Worm (Caenorhabditis elegans) whole organism, young adult: ENCODE results near the gene ZK856.16.

Experiments used
- B0019.2 ChIP-seq: fragments of 200-800 bp; sonication (Bioruptor generic); conservative IDR thresholded peaks from 2 replicates; pipeline ENCODE4 v1.3.6; 2022; ENCODE audit warnings: missing genetic modification reagents, missing genetic modification characterization, missing compliant biosample characterization
- B0261.1 ChIP-seq: sonication (generic microtip); optimal IDR thresholded peaks from 2 replicates; lab custom pipeline; 2016; ENCODE audit warnings: mild to moderate bottlenecking, missing genetic modification characterization, moderate library complexity, missing compliant biosample characterization
- C17E4.6 ChIP-seq: fragments of 200-800 bp; sonication (Bioruptor generic); IDR thresholded peaks from 2 replicates; pipeline ENCODE4 v1.3.6; 2022; ENCODE audit warnings: missing genetic modification reagents, missing genetic modification characterization, missing compliant biosample characterization
- F37B4.10 ChIP-seq: fragments of 200-800 bp; sonication (Bioruptor generic); IDR thresholded peaks from 2 replicates; pipeline ENCODE4 v1.3.6; 2022; ENCODE audit warnings: missing genetic modification characterization, missing compliant biosample characterization
- F39B2.1 ChIP-seq: fragments of 200-800 bp; sonication (Bioruptor generic); IDR thresholded peaks from 2 replicates; pipeline ENCODE4 v1.3.6; 2022; ENCODE audit warnings: missing genetic modification reagents, missing genetic modification characterization, missing compliant biosample characterization
- F52B5.7 ChIP-seq: sonication (generic microtip); optimal IDR thresholded peaks from 2 replicates; lab custom pipeline; 2016; ENCODE audit warnings: mild to moderate bottlenecking, missing genetic modification characterization, missing compliant biosample characterization
- F55B11.4 ChIP-seq: sonication (generic microtip); optimal IDR thresholded peaks from 2 replicates; lab custom pipeline; 2016; ENCODE audit warnings: missing compliant biosample characterization, missing genetic modification characterization, borderline replicate concordance; ENCODE audit not compliant: insufficient read depth
- Y53F4B.3 ChIP-seq: fragments of 200-800 bp; sonication (Bioruptor generic); IDR thresholded peaks from 2 replicates; pipeline ENCODE4 v1.3.6; 2022; ENCODE audit warnings: missing genetic modification reagents, missing genetic modification characterization, missing compliant biosample characterization
- Y53G8AR.9 ChIP-seq: fragments of 200-800 bp; sonication (Bioruptor generic); conservative IDR thresholded peaks from 2 replicates; pipeline ENCODE4 v1.3.6; 2022; ENCODE audit warnings: missing genetic modification reagents, missing genetic modification characterization, missing compliant biosample characterization
- ama-1 ChIP-seq, 3 experiments: fragments of 150-350 bp in 1 of 3; sonication (generic microtip) in 2 of 3; optimal IDR thresholded peaks; 2 replicates each; lab custom pipeline; 2014 to 2018; ENCODE audit warnings: missing biosample characterization in 2 of 3, missing genetic modification characterization in 2 of 3, missing genetic modification reagents in 2 of 3
- bed-2 ChIP-seq: fragments of 200-800 bp; sonication (Bioruptor generic); IDR thresholded peaks from 2 replicates; pipeline ENCODE4 v1.3.6; 2022; ENCODE audit warnings: missing genetic modification reagents, missing genetic modification characterization, missing compliant biosample characterization
- cebp-2 ChIP-seq: fragments of 200-800 bp; sonication (Bioruptor generic); IDR thresholded peaks from 2 replicates; pipeline ENCODE4 v1.3.6; 2022; ENCODE audit warnings: missing genetic modification characterization, missing compliant biosample characterization
- ceh-58 ChIP-seq: fragments of 200-800 bp; sonication (Bioruptor generic); IDR thresholded peaks from 2 replicates; pipeline ENCODE4 v1.3.6; 2022; ENCODE audit warnings: missing genetic modification characterization, missing compliant biosample characterization
- dpl-1 ChIP-seq: fragments of 150-350 bp; optimal IDR thresholded peaks from 2 replicates; lab custom pipeline; 2014; ENCODE audit warnings: missing biosample characterization, missing genetic modification reagents, missing genetic modification characterization
- hlh-26 ChIP-seq: fragments of 200-800 bp; sonication (Bioruptor generic); conservative IDR thresholded peaks from 2 replicates; pipeline ENCODE4 v1.3.6; 2022; ENCODE audit warnings: missing genetic modification reagents, missing genetic modification characterization, missing compliant biosample characterization
- let-607 ChIP-seq, 2 experiments: fragments of 200-800 bp in 1 of 2; sonication (Bioruptor generic) in 1 of 2; sonication (generic microtip) in 1 of 2; optimal IDR thresholded peaks; 2 replicates each; lab custom pipeline; 2016 to 2018; ENCODE audit warnings: mild to moderate bottlenecking in 2 of 2, missing compliant biosample characterization in 2 of 2, missing genetic modification characterization in 2 of 2, moderate library complexity in 2 of 2, missing genotype in 1 of 2
- lir-1 ChIP-seq: fragments of 200-800 bp; sonication (Bioruptor generic); conservative IDR thresholded peaks from 2 replicates; pipeline ENCODE4 v1.3.6; 2022; ENCODE audit warnings: missing genetic modification reagents, missing genetic modification characterization, missing compliant biosample characterization
- lsy-27 ChIP-seq: sonication (generic microtip); optimal IDR thresholded peaks from 2 replicates; lab custom pipeline; 2017; ENCODE audit warnings: missing genetic modification characterization, mild to moderate bottlenecking, missing compliant biosample characterization, antibody characterized with exemption, missing genotype, borderline replicate concordance; ENCODE audit not compliant: insufficient read depth
- madf-10 ChIP-seq: sonication (generic microtip); optimal IDR thresholded peaks from 2 replicates; lab custom pipeline; 2016; ENCODE audit warnings: mild to moderate bottlenecking, missing genetic modification characterization, missing compliant biosample characterization
- mel-28 ChIP-seq: sonication (generic microtip); optimal IDR thresholded peaks from 2 replicates; lab custom pipeline; 2016; ENCODE audit warnings: borderline replicate concordance, mild to moderate bottlenecking, missing genetic modification characterization, missing compliant biosample characterization
- mxl-1 ChIP-seq: sonication (generic microtip); optimal IDR thresholded peaks from 2 replicates; lab custom pipeline; 2016; ENCODE audit warnings: missing genetic modification characterization, missing compliant biosample characterization
- nfya-2 ChIP-seq: fragments of 200-800 bp; sonication (Bioruptor generic); IDR thresholded peaks from 2 replicates; pipeline ENCODE4 v1.3.6; 2022; ENCODE audit warnings: missing genetic modification reagents, missing genetic modification characterization, missing compliant biosample characterization
- nhr-80 ChIP-seq: sonication (generic microtip); optimal IDR thresholded peaks from 2 replicates; lab custom pipeline; 2016; ENCODE audit warnings: missing genetic modification characterization, missing compliant biosample characterization
- rec-8 ChIP-seq, 2 experiments: sonication (generic microtip); optimal IDR thresholded peaks; 2 replicates each; lab custom pipeline; 2016; ENCODE audit warnings: mild to moderate bottlenecking in 2 of 2, missing genetic modification characterization in 2 of 2, missing genetic modification reagents in 2 of 2, missing genotype in 2 of 2, missing biosample characterization in 1 of 2, missing compliant biosample characterization in 1 of 2, moderate library complexity in 1 of 2
- rpc-1 ChIP-seq, 2 experiments: fragments of 150-350 bp in 1 of 2; sonication (generic microtip) in 1 of 2; optimal IDR thresholded peaks; 2 replicates each; lab custom pipeline; 2014 to 2018; ENCODE audit warnings: missing biosample characterization in 1 of 2, missing genetic modification characterization in 1 of 2, missing genetic modification reagents in 1 of 2, missing genotype in 1 of 2
- snpc-1.1 ChIP-seq: sonication (generic microtip); optimal IDR thresholded peaks from 2 replicates; lab custom pipeline; 2017; ENCODE audit warnings: missing genetic modification characterization, mild to moderate bottlenecking, missing compliant biosample characterization, antibody characterized with exemption, moderate library complexity, missing genotype, missing genetic modification reagents; ENCODE audit not compliant: insufficient read depth
- tbp1 ChIP-seq: fragments of 200-800 bp; sonication (Bioruptor generic); optimal IDR thresholded peaks from 2 replicates; lab custom pipeline; 2018; ENCODE audit warnings: mild to moderate bottlenecking, missing genetic modification characterization, missing compliant biosample characterization
- tbx-9 ChIP-seq: sonication (generic microtip); optimal IDR thresholded peaks from 2 replicates; lab custom pipeline; 2016; ENCODE audit warnings: borderline replicate concordance, missing genetic modification characterization, inconsistent platforms, missing compliant biosample characterization
- tlf-1 ChIP-seq: fragments of 200-800 bp; sonication (Bioruptor generic); optimal IDR thresholded peaks from 2 replicates; lab custom pipeline; 2018; ENCODE audit warnings: mild to moderate bottlenecking, missing genetic modification characterization, missing compliant biosample characterization
- zfh-2 ChIP-seq: fragments of 200-800 bp; sonication (Bioruptor generic); conservative IDR thresholded peaks from 2 replicates; pipeline ENCODE4 v1.3.6; 2022; ENCODE audit warnings: missing genetic modification reagents, missing genetic modification characterization, missing compliant biosample characterization
- ztf-28 ChIP-seq: fragments of 200-800 bp; sonication (Bioruptor generic); IDR thresholded peaks from 2 replicates; pipeline ENCODE4 v1.3.6; 2022; ENCODE audit warnings: missing genetic modification reagents, missing genetic modification characterization, missing compliant biosample characterization

The ZK856.16 gene

DNA sequence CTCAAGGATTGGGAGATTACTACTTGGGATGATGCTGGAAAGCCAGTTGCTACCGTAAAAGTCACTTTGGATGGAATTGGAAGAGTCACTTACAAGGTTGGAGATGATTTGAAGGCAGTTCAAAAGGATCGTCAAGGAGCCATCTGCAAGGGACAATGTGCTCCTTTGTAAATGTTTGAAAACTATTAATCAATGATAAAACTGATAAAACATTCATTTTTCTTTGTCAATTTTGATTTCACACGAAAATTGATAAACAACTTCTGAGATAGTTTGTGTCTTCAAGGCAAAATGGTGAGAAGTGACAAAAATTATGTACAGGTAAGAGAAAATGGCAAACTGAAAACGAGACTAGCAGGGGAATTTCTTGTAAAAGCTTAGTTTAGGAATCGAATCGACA, 3.0 kb downstream of the ZK856.16 start (continued):
- TF ChIP-seq hlh-26 (GFP tag; lab: Robert Waterston, UW) (no peak), nfya-2 (GFP tag; lab: Robert Waterston, UW) (no peak)

DNA sequence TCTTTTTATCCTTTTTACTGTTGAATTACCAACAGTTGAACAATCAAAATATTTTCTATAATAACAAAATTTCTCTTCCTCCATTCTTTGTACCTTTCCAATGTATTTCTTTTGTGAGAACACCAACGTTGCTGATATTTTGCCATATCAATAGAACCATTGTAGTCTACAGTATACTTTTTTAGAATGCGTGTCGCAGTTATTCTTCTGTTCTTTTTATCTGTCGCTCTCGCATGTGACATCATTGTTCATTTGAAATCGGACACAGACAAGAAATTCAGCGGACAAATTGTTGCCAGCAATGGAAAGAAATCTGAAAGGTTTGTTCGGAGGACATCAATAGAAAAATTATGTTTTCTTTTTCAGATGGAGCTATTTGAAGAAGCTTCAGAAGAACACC, 3.5 kb downstream of the ZK856.16 start, which contains the start of gene ZK856.7:
Gene ZK856.7 (plus strand): TSS at position 186 of the 400 bp plus-strand sequence.
- TF ChIP-seq ama-1 (optimal IDR thresholded peaks at IDR 0.05; lab: Kevin White, UChicago) (no peak), ama-1 (GFP tag; optimal IDR thresholded peaks at IDR 0.05; lab: Kevin White, UChicago) (peak in 1 of 2 experiments; percentile 7), C17E4.6 (GFP tag; lab: Robert Waterston, UW) (no peak)
- TF ChIP-seq, all 124 proteins: peak for 1

ce11 chrV:10198386-10198785, 7.0 kb downstream of the ZK856.16 start, which contains the start of gene ZK856.6:
TSS of gene ZK856.6 (plus strand) at chrV:10198686.
- no peak for TF ChIP-seq lsy-27 (tag; lab: Kevin White, UChicago)
- TF ChIP-seq cebp-2 (GFP tag; lab: Robert Waterston, UW) = no peak
- TF ChIP-seq, all 124 proteins: peak for 0

DNA sequence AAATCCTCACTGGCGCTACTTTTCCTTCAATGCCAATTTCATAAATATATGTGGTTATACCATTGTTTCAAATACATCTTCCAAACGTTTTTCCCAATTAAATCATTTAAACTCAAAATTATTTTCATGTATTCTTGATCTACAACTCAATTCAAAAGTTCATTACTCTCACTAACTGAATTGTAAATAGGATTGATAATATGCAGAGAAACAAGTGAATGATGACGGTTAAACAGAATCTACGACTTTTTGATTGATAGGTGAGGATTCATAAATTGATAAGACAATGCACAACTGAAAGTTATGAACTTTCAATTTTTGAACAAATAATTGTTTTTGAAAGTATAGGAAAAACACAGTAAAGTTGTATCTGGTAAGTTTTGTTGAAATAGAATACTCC, 14.1 kb downstream of the ZK856.16 start:
- peak; percentile 23 for TF ChIP-seq nhr-80
- no peak for TF ChIP-seq mxl-1 (tag; lab: Kevin White, UChicago)

ce11 chrV:10190081-10190556, 15.3 kb downstream of the ZK856.16 start, which contains the start of gene ZK856.5:
TSS of gene ZK856.5 (minus strand) at chrV:10190131.
- TF ChIP-seq let-607 (tag; optimal IDR thresholded peaks at IDR 0.05; lab: Kevin White, UChicago) (peak in 1 of 2 experiments; percentile 16), Y53F4B.3 (no peak), B0019.2 (no peak), dpl-1 (GFP tag; lab: Kevin White, UChicago) (no peak), nhr-80 (peak; percentile 69)

- TF ChIP-seq tbp1 = no peak
- no peak for TF ChIP-seq mel-28 (tag; lab: Kevin White, UChicago)
- no peak for TF ChIP-seq ztf-28 (GFP tag; lab: Robert Waterston, UW)
- TF ChIP-seq F52B5.7 (tag; lab: Kevin White, UChicago) = no peak
- no peak for TF ChIP-seq rec-8 (tag; optimal IDR thresholded peaks at IDR 0.05; lab: Kevin White, UChicago)
- TF ChIP-seq madf-10 (tag; lab: Kevin White, UChicago) = no peak
- no peak for TF ChIP-seq snpc-1.1
- TF ChIP-seq ceh-58 = no peak
- TF ChIP-seq rpc-1 (optimal IDR thresholded peaks at IDR 0.05; lab: Kevin White, UChicago) = no peak
- TF ChIP-seq rpc-1 (tag; optimal IDR thresholded peaks at IDR 0.05; lab: Kevin White, UChicago) = no peak
- TF ChIP-seq F37B4.10 (GFP tag; lab: Robert Waterston, UW) = no peak
- no peak for TF ChIP-seq zfh-2
- TF ChIP-seq F39B2.1 (GFP tag; lab: Robert Waterston, UW) = no peak
- no peak for TF ChIP-seq B0261.1 (tag; lab: Kevin White, UChicago)
- TF ChIP-seq Y53G8AR.9 = no peak
- no peak for TF ChIP-seq lir-1 (GFP tag; lab: Robert Waterston, UW)
- no peak for TF ChIP-seq F55B11.4 (tag; lab: Kevin White, UChicago)
- TF ChIP-seq bed-2 (GFP tag; lab: Robert Waterston, UW) = no peak
- TF ChIP-seq tlf-1 (GFP tag; lab: Kevin White, UChicago) = no peak
- TF ChIP-seq tbx-9 (tag; lab: Kevin White, UChicago) = no peak
Observed at ce11 chrV:10185719-10186118, 19.7 kb downstream of the ZK856.16 start, which contains the start of gene ZK856.18. TSS of gene ZK856.18 (minus strand) at chrV:10186007.
